Worm (Caenorhabditis elegans): ENCODE data around the gene C34C12.12.
"Not testable (repeated sequence)": the region's sequence is repeated elsewhere in the genome, so short reads cannot be mapped to it uniquely, and the experiment has no call there.

ce11 chrIII:3453486-3453885 is 492 bp downstream of the C34C12.12 start, which contains the start of gene C34C12.2:
- TF ChIP-seq hmg-4 (GFP tag; optimal IDR thresholded peaks at IDR 0.05); ama-1 (optimal IDR thresholded peaks at IDR 0.05); tra-4 (tag; optimal IDR thresholded peaks at IDR 0.05); hmbx-1 (tag; optimal IDR thresholded peaks at IDR 0.05); tbx-37 (GFP tag; conservative IDR thresholded peaks at IDR 0.05); hnd-1 (tag; optimal IDR thresholded peaks at IDR 0.05); sea-1 (GFP tag; conservative IDR thresholded peaks at IDR 0.05); flt-1 (GFP tag; IDR thresholded peaks at IDR 0.05); pes-1 (GFP tag; IDR thresholded peaks at IDR 0.05): not testable (repeated sequence)

All from whole organism, early embryonic.